Worm (Caenorhabditis elegans) whole organism, L3 larva: ENCODE results near the gene Y57G11C.51.
A peak's percentile ranks its signal among the peaks of the same experiment; 100 is the strongest.

Experiments
- ZK546.5 ChIP-seq: sonication (generic microtip); optimal IDR thresholded peaks from 2 replicates; lab custom pipeline; 2017; ENCODE audit warnings: missing biosample characterization, missing genetic modification characterization
- aly-2 ChIP-seq: fragments of 150-350 bp; optimal IDR thresholded peaks from 2 replicates; lab custom pipeline; 2014; ENCODE audit warnings: missing biosample characterization, missing genetic modification characterization
- ama-1 ChIP-seq: fragments of 150-350 bp; optimal IDR thresholded peaks from 2 replicates; lab custom pipeline; 2018
- ceh-16 ChIP-seq: sonication (generic microtip); optimal IDR thresholded peaks from 2 replicates; lab custom pipeline; 2017; ENCODE audit warnings: missing biosample characterization, missing genetic modification characterization
- ceh-28 ChIP-seq: fragments of 150-350 bp; optimal IDR thresholded peaks from 2 replicates; lab custom pipeline; 2014; ENCODE audit warnings: missing biosample characterization, missing genetic modification reagents, missing genetic modification characterization
- ceh-82 ChIP-seq: fragments of 150-350 bp; optimal IDR thresholded peaks from 2 replicates; lab custom pipeline; 2014; ENCODE audit warnings: missing biosample characterization, missing genetic modification characterization
- ceh-9 ChIP-seq: sonication (generic microtip); optimal IDR thresholded peaks from 2 replicates; lab custom pipeline; 2018; ENCODE audit warnings: missing biosample characterization, missing genetic modification characterization
- egl-5 ChIP-seq: fragments of 150-350 bp; optimal IDR thresholded peaks from 2 replicates; lab custom pipeline; 2017; ENCODE audit warnings: missing biosample characterization, missing genetic modification reagents, missing genetic modification characterization, inconsistent platforms
- elt-1 ChIP-seq: fragments of 150-350 bp; optimal IDR thresholded peaks from 2 replicates; lab custom pipeline; 2014; ENCODE audit warnings: missing biosample characterization, missing genetic modification characterization
- elt-2 ChIP-seq: sonication (generic microtip); optimal IDR thresholded peaks from 2 replicates; lab custom pipeline; 2016; ENCODE audit warnings: missing genetic modification reagents, mild to moderate bottlenecking, missing genetic modification characterization, missing compliant biosample characterization
- elt-3 ChIP-seq, 3 experiments: fragments of 150-350 bp in 1 of 3; sonication (generic microtip) in 2 of 3; optimal IDR thresholded peaks; 2 replicates in 2 of 3; 4 replicates in 1 of 3; lab custom pipeline; 2014 to 2017; ENCODE audit warnings: missing biosample characterization in 3 of 3, missing genetic modification characterization in 3 of 3
- fkh-10 ChIP-seq: sonication (generic microtip); optimal IDR thresholded peaks from 2 replicates; lab custom pipeline; 2017; ENCODE audit warnings: missing biosample characterization, missing genetic modification reagents, missing genetic modification characterization
- fkh-2 ChIP-seq: fragments of 150-350 bp; optimal IDR thresholded peaks from 2 replicates; lab custom pipeline; 2014; ENCODE audit warnings: missing biosample characterization, missing genetic modification reagents, missing genetic modification characterization
- lin-15B ChIP-seq: fragments of 150-350 bp; optimal IDR thresholded peaks from 2 replicates; lab custom pipeline; 2014; ENCODE audit warnings: missing biosample characterization, missing genetic modification characterization
- lin-39 ChIP-seq: fragments of 150-350 bp; optimal IDR thresholded peaks from 2 replicates; lab custom pipeline; 2018; ENCODE audit warnings: missing biosample characterization, missing genetic modification reagents, missing genetic modification characterization
- lsy-12 ChIP-seq: sonication (generic microtip); optimal IDR thresholded peaks from 2 replicates; lab custom pipeline; 2016; ENCODE audit warnings: mild to moderate bottlenecking, missing genetic modification characterization, missing compliant biosample characterization
- mdl-1 ChIP-seq: fragments of 150-350 bp; optimal IDR thresholded peaks from 2 replicates; lab custom pipeline; 2014; ENCODE audit warnings: missing biosample characterization, missing genetic modification characterization
- mml-1 ChIP-seq: fragments of 150-350 bp; sonication (generic microtip); optimal IDR thresholded peaks from 3 replicates; lab custom pipeline; 2014; ENCODE audit warnings: missing biosample characterization, missing genetic modification characterization
- nhr-12 ChIP-seq: fragments of 150-350 bp; optimal IDR thresholded peaks from 2 replicates; lab custom pipeline; 2014; ENCODE audit warnings: missing biosample characterization, missing genetic modification characterization
- nhr-23 ChIP-seq: fragments of 150-350 bp; optimal IDR thresholded peaks from 2 replicates; lab custom pipeline; 2014; ENCODE audit warnings: missing biosample characterization, missing genetic modification reagents, missing genetic modification characterization
- nhr-237 ChIP-seq: fragments of 150-350 bp; optimal IDR thresholded peaks from 2 replicates; lab custom pipeline; 2014; ENCODE audit warnings: missing biosample characterization, missing genetic modification characterization
- nhr-25 ChIP-seq: sonication (generic microtip); optimal IDR thresholded peaks from 2 replicates; lab custom pipeline; 2017; ENCODE audit warnings: missing biosample characterization, missing genetic modification characterization
- nhr-28 ChIP-seq: fragments of 150-350 bp; optimal IDR thresholded peaks from 2 replicates; lab custom pipeline; 2014; ENCODE audit warnings: missing biosample characterization, missing genetic modification characterization
- nhr-43 ChIP-seq: sonication (generic microtip); optimal IDR thresholded peaks from 2 replicates; lab custom pipeline; 2016; ENCODE audit warnings: mild to moderate bottlenecking, missing genetic modification characterization, missing compliant biosample characterization; ENCODE audit not compliant: poor library complexity, severe bottlenecking
- nhr-67 ChIP-seq: fragments of 150-350 bp; optimal IDR thresholded peaks from 2 replicates; lab custom pipeline; 2014; ENCODE audit warnings: missing biosample characterization, missing genetic modification characterization
- nhr-77 ChIP-seq: fragments of 150-350 bp; optimal IDR thresholded peaks from 2 replicates; lab custom pipeline; 2014; ENCODE audit warnings: missing biosample characterization, missing genetic modification characterization
- pha-4 ChIP-seq: fragments of 150-350 bp; optimal IDR thresholded peaks from 2 replicates; lab custom pipeline; 2014; ENCODE audit warnings: missing biosample characterization, missing genetic modification reagents, missing genetic modification characterization
- pqm-1 ChIP-seq: fragments of 150-350 bp; optimal IDR thresholded peaks from 2 replicates; lab custom pipeline; 2017; ENCODE audit warnings: missing biosample characterization, missing genetic modification characterization, inconsistent platforms
- sea-2 ChIP-seq: fragments of 150-350 bp; sonication (generic microtip); optimal IDR thresholded peaks from 4 replicates; lab custom pipeline; 2014; ENCODE audit warnings: missing biosample characterization, missing genetic modification reagents, missing genetic modification characterization
- tbx-2 ChIP-seq: sonication (generic microtip); optimal IDR thresholded peaks from 2 replicates; lab custom pipeline; 2016; ENCODE audit warnings: mild to moderate bottlenecking, missing genetic modification characterization, missing compliant biosample characterization
- unc-39 ChIP-seq: sonication (generic microtip); optimal IDR thresholded peaks from 4 replicates; lab custom pipeline; 2017; ENCODE audit warnings: missing biosample characterization, missing genetic modification characterization
- unc-62 ChIP-seq: fragments of 150-350 bp; sonication (generic microtip); optimal IDR thresholded peaks from 4 replicates; lab custom pipeline; 2014; ENCODE audit warnings: missing biosample characterization, missing genetic modification reagents, missing genetic modification characterization
- zag-1 ChIP-seq: fragments of 150-350 bp; optimal IDR thresholded peaks from 2 replicates; lab custom pipeline; 2014; ENCODE audit warnings: missing biosample characterization, missing genetic modification characterization
- ztf-11 ChIP-seq: fragments of 150-350 bp; optimal IDR thresholded peaks from 2 replicates; lab custom pipeline; 2014; ENCODE audit warnings: missing biosample characterization, missing genetic modification characterization
- ztf-4 ChIP-seq: fragments of 150-350 bp; optimal IDR thresholded peaks from 2 replicates; lab custom pipeline; 2014; ENCODE audit warnings: missing biosample characterization, missing genetic modification characterization

The Y57G11C.51 gene

ce11 chrIV:14793900-14794624 is 19.7 kb upstream of the Y57G11C.51 start (continued):
- TF ChIP-seq ceh-28 (tag; lab: Kevin White, UChicago) (peak; percentile 70), ztf-4 (tag; lab: Kevin White, UChicago) (peak; percentile 28), elt-1 (peak; percentile 5), zag-1 (no peak), lin-15B (tag; lab: Kevin White, UChicago) (peak; percentile 17), ceh-82 (tag; lab: Kevin White, UChicago) (no peak), mml-1 (tag; lab: Kevin White, UChicago) (no peak), ztf-11 (tag; lab: Kevin White, UChicago) (no peak), elt-3 (tag; optimal IDR thresholded peaks at IDR 0.05; lab: Kevin White, UChicago) (no peak), tbx-2 (tag; lab: Kevin White, UChicago) (no peak), nhr-77 (tag; lab: Kevin White, UChicago) (no peak), nhr-23 (tag; lab: Kevin White, UChicago) (peak; percentile 43), aly-2 (tag; lab: Kevin White, UChicago) (no peak), fkh-2 (no peak), lin-39 (tag; lab: Kevin White, UChicago) (peak; percentile 15)
- TF ChIP-seq, all 47 proteins: peak for 19

ce11 chrIV:14792602-14793232 is 18.4 kb upstream of the Y57G11C.51 start, which contains the start of gene gdi-1:
TSS of gene gdi-1 (minus strand) at chrIV:14792887.
- TF ChIP-seq ama-1 (lab: Kevin White, UChicago) (peak; percentile 79), nhr-67 (tag; lab: Kevin White, UChicago) (no peak), mdl-1 (tag; lab: Kevin White, UChicago) (no peak), sea-2 (GFP tag; lab: Kevin White, UChicago) (no peak), unc-39 (no peak), nhr-28 (no peak), nhr-23 (tag; lab: Kevin White, UChicago) (peak; percentile 4), unc-62 (GFP tag; lab: Kevin White, UChicago) (no peak)

- TF ChIP-seq unc-62 (GFP tag; lab: Kevin White, UChicago) (no peak), ceh-16 (tag; lab: Kevin White, UChicago) (no peak), pqm-1 (tag; lab: Kevin White, UChicago) (no peak), nhr-237 (no peak), ama-1 (lab: Kevin White, UChicago) (peak; percentile 61), elt-3 (tag; optimal IDR thresholded peaks at IDR 0.05; lab: Kevin White, UChicago) (no peak), nhr-77 (tag; lab: Kevin White, UChicago) (no peak), mml-1 (tag; lab: Kevin White, UChicago) (no peak), unc-39 (no peak), pha-4 (peak; percentile 16), ZK546.5 (no peak), aly-2 (tag; lab: Kevin White, UChicago) (no peak), ceh-28 (tag; lab: Kevin White, UChicago) (peak; percentile 28), nhr-28 (no peak), egl-5 (tag; lab: Kevin White, UChicago) (no peak), lin-39 (tag; lab: Kevin White, UChicago) (no peak), nhr-43 (tag; lab: Kevin White, UChicago) (peak; percentile 19), nhr-25 (tag; lab: Kevin White, UChicago) (peak; percentile 8), nhr-67 (tag; lab: Kevin White, UChicago) (no peak), fkh-10 (GFP tag; lab: Kevin White, UChicago) (no peak), ceh-82 (tag; lab: Kevin White, UChicago) (no peak), nhr-23 (tag; lab: Kevin White, UChicago) (no peak), ztf-4 (tag; lab: Kevin White, UChicago) (peak; percentile 6), ceh-9 (tag; lab: Kevin White, UChicago) (no peak), elt-2 (tag; lab: Kevin White, UChicago) (peak; percentile 23), lsy-12 (tag; lab: Kevin White, UChicago) (peak; percentile 10), nhr-12 (tag; lab: Kevin White, UChicago) (no peak)
- TF ChIP-seq, all 47 proteins: peak for 8
Measured at ce11 chrIV:14790579-14790978, 16.2 kb upstream of the Y57G11C.51 start.
